Fruit fly (Drosophila melanogaster): Measurements from ENCODE around the gene CG31301.

- TF ChIP-seq gcm2 (GFP tag; optimal IDR thresholded peaks at IDR 0.05) (no peak), CG13775 (GFP tag; optimal IDR thresholded peaks at IDR 0.05) (no peak), CG31365 (tag; optimal IDR thresholded peaks at IDR 0.05) (no peak), CG7987 (GFP tag; optimal IDR thresholded peaks at IDR 0.05) (no peak), CG16815 (GFP tag; optimal IDR thresholded peaks at IDR 0.05) (no peak), pan (optimal IDR thresholded peaks at IDR 0.05) (no peak), pan (GFP tag; optimal IDR thresholded peaks at IDR 0.05 in 1 of 2, IDR thresholded peaks at IDR 0.05 in 1 of 2) (no peak), Stat92E (GFP tag; optimal IDR thresholded peaks at IDR 0.05) (no peak), bcd (GFP tag; optimal IDR thresholded peaks at IDR 0.05) (no peak), Hsf (GFP tag; optimal IDR thresholded peaks at IDR 0.05) (no peak), dati (GFP tag; IDR thresholded peaks at IDR 0.05) (no peak), CG11398 (GFP tag; optimal IDR thresholded peaks at IDR 0.05) (no peak), CG34422 (GFP tag; IDR thresholded peaks at IDR 0.05) (no peak), tna (GFP tag; IDR thresholded peaks at IDR 0.05; ENCODE audit: partially characterized antibody) (no peak)
Observed at dm6 chr3R:15305246-15305645, 40.8 kb upstream of the CG31301 start.
